Worm (Caenorhabditis elegans) whole organism, L4/young adult: ENCODE results near the gene cut-6.

Source experiments
- W03F9.2 ChIP-seq: fragments of 150-350 bp; optimal IDR thresholded peaks from 2 replicates; lab custom pipeline; 2014; ENCODE audit warnings: missing biosample characterization, missing genetic modification characterization
- dao-5 ChIP-seq: sonication (generic microtip); optimal IDR thresholded peaks from 2 replicates; lab custom pipeline; 2016; ENCODE audit warnings: missing genotype, missing genetic modification characterization, moderate library complexity, missing compliant biosample characterization
- him-1 ChIP-seq: sonication (generic microtip); optimal IDR thresholded peaks from 2 replicates; lab custom pipeline; 2016; ENCODE audit warnings: missing genotype, missing genetic modification reagents, missing genetic modification characterization, missing compliant biosample characterization

ce11 chrIII:10945537-10945936 lies 34.3 kb downstream of the cut-6 start:
- TF ChIP-seq W03F9.2 (tag; lab: Kevin White, UChicago): no peak
- TF ChIP-seq dao-5: no peak
- TF ChIP-seq him-1 (tag; lab: Kevin White, UChicago): no peak
